Worm (Caenorhabditis elegans) whole organism, L2 larva: ENCODE measurements around the gene nhr-15.

Experiments used
- C34F6.9 ChIP-seq: fragments of 150-350 bp; optimal IDR thresholded peaks from 2 replicates; lab custom pipeline; 2014; ENCODE audit warnings: missing biosample characterization, missing genetic modification characterization
- F13H6.1 ChIP-seq: sonication (generic microtip); optimal IDR thresholded peaks from 2 replicates; lab custom pipeline; 2016; ENCODE audit warnings: missing genetic modification characterization, missing compliant biosample characterization
- R02D3.7 ChIP-seq: fragments of 150-350 bp; optimal IDR thresholded peaks from 2 replicates; lab custom pipeline; 2014; ENCODE audit warnings: missing biosample characterization, missing genetic modification characterization
- Y55F3AM.14 ChIP-seq: fragments of 200-800 bp; sonication (Bioruptor generic); optimal IDR thresholded peaks from 2 replicates; lab custom pipeline; 2018; ENCODE audit warnings: mild to moderate bottlenecking, missing genetic modification characterization, missing compliant biosample characterization
- ZK546.5 ChIP-seq: sonication (generic microtip); optimal IDR thresholded peaks from 2 replicates; lab custom pipeline; 2017; ENCODE audit warnings: missing biosample characterization, missing genetic modification characterization
- alr-1 ChIP-seq: fragments of 150-350 bp; optimal IDR thresholded peaks from 2 replicates; lab custom pipeline; 2014; ENCODE audit warnings: missing biosample characterization, missing genetic modification characterization
- aly-2 ChIP-seq: fragments of 150-350 bp; optimal IDR thresholded peaks from 2 replicates; lab custom pipeline; 2014; ENCODE audit warnings: missing biosample characterization, missing genetic modification characterization
- ceh-16 ChIP-seq: fragments of 150-350 bp; optimal IDR thresholded peaks from 2 replicates; lab custom pipeline; 2014; ENCODE audit warnings: missing biosample characterization, missing genetic modification characterization
- ceh-82 ChIP-seq: fragments of 150-350 bp; optimal IDR thresholded peaks from 2 replicates; lab custom pipeline; 2014; ENCODE audit warnings: missing biosample characterization, missing genetic modification characterization
- crh-2 ChIP-seq: sonication (generic microtip); optimal IDR thresholded peaks from 2 replicates; lab custom pipeline; 2017; ENCODE audit warnings: missing biosample characterization, missing genetic modification characterization
- dmd-4 ChIP-seq: sonication (generic microtip); optimal IDR thresholded peaks from 2 replicates; lab custom pipeline; 2017; ENCODE audit warnings: missing biosample characterization, missing genetic modification characterization
- egl-27 ChIP-seq: sonication (generic microtip); optimal IDR thresholded peaks from 3 replicates; lab custom pipeline; 2017; ENCODE audit warnings: missing biosample characterization, missing genetic modification reagents, missing genetic modification characterization
- elt-1 ChIP-seq: fragments of 150-350 bp; optimal IDR thresholded peaks from 2 replicates; lab custom pipeline; 2014; ENCODE audit warnings: missing biosample characterization, missing genetic modification characterization
- gmeb-1 ChIP-seq: fragments of 150-350 bp; optimal IDR thresholded peaks from 2 replicates; lab custom pipeline; 2014; ENCODE audit warnings: missing biosample characterization, missing genetic modification characterization
- lin-13 ChIP-seq: fragments of 150-350 bp; optimal IDR thresholded peaks from 2 replicates; lab custom pipeline; 2014; ENCODE audit warnings: missing biosample characterization, missing genetic modification reagents, missing genetic modification characterization
- lsy-2 ChIP-seq, 2 experiments: fragments of 150-350 bp in 1 of 2; sonication (generic microtip) in 1 of 2; optimal IDR thresholded peaks; 2 replicates each; lab custom pipeline; 2014 to 2017; ENCODE audit warnings: missing biosample characterization in 2 of 2, missing genetic modification characterization in 2 of 2
- mab-5 ChIP-seq: fragments of 150-350 bp; optimal IDR thresholded peaks from 2 replicates; lab custom pipeline; 2014; ENCODE audit warnings: missing biosample characterization, missing genetic modification characterization
- mdl-1 ChIP-seq, 2 experiments: fragments of 150-350 bp in 1 of 2; sonication (generic microtip) in 1 of 2; optimal IDR thresholded peaks; 2 replicates each; lab custom pipeline; 2017; ENCODE audit warnings: missing biosample characterization in 2 of 2, missing genetic modification characterization in 2 of 2
- nhr-10 ChIP-seq: sonication (generic microtip); optimal IDR thresholded peaks from 2 replicates; lab custom pipeline; 2017; ENCODE audit warnings: missing biosample characterization, missing genetic modification characterization
- nhr-11 ChIP-seq: fragments of 150-350 bp; optimal IDR thresholded peaks from 2 replicates; lab custom pipeline; 2014; ENCODE audit warnings: missing biosample characterization, missing genetic modification characterization
- nhr-12 ChIP-seq: fragments of 150-350 bp; optimal IDR thresholded peaks from 2 replicates; lab custom pipeline; 2014; ENCODE audit warnings: missing biosample characterization, missing genetic modification characterization
- nhr-129 ChIP-seq: fragments of 150-350 bp; optimal IDR thresholded peaks from 2 replicates; lab custom pipeline; 2014; ENCODE audit warnings: missing biosample characterization, missing genetic modification characterization
- nhr-21 ChIP-seq: fragments of 150-350 bp; optimal IDR thresholded peaks from 2 replicates; lab custom pipeline; 2014; ENCODE audit warnings: missing biosample characterization, missing genetic modification characterization
- nhr-237 ChIP-seq: fragments of 150-350 bp; optimal IDR thresholded peaks from 2 replicates; lab custom pipeline; 2014; ENCODE audit warnings: missing biosample characterization, missing genetic modification characterization
- nhr-25 ChIP-seq: fragments of 150-350 bp; sonication (generic microtip); optimal IDR thresholded peaks from 3 replicates; lab custom pipeline; 2014; ENCODE audit warnings: missing biosample characterization, missing genetic modification characterization
- nhr-6 ChIP-seq: fragments of 150-350 bp; optimal IDR thresholded peaks from 2 replicates; lab custom pipeline; 2014; ENCODE audit warnings: missing biosample characterization, missing genetic modification characterization
- peb-1 ChIP-seq: fragments of 150-350 bp; optimal IDR thresholded peaks from 2 replicates; lab custom pipeline; 2014; ENCODE audit warnings: missing biosample characterization, missing genetic modification characterization
- sem-4 ChIP-seq: fragments of 150-350 bp; optimal IDR thresholded peaks from 2 replicates; lab custom pipeline; 2014; ENCODE audit warnings: missing biosample characterization, missing genetic modification reagents, missing genetic modification characterization
- sma-3 ChIP-seq: sonication (generic microtip); optimal IDR thresholded peaks from 2 replicates; lab custom pipeline; 2016; ENCODE audit warnings: missing genetic modification reagents, missing genetic modification characterization, missing compliant biosample characterization
- sma-9 ChIP-seq, 2 experiments: fragments of 150-350 bp in 1 of 2; sonication (generic microtip) in 1 of 2; optimal IDR thresholded peaks; 2 replicates each; lab custom pipeline; 2014 to 2016; ENCODE audit warnings: missing genetic modification characterization in 2 of 2, mild to moderate bottlenecking in 1 of 2, missing biosample characterization in 1 of 2, missing compliant biosample characterization in 1 of 2, missing genetic modification reagents in 1 of 2, moderate library complexity in 1 of 2
- snpc-4 ChIP-seq: fragments of 150-350 bp; optimal IDR thresholded peaks from 2 replicates; lab custom pipeline; 2014; ENCODE audit warnings: missing biosample characterization, missing genetic modification characterization
- unc-39 ChIP-seq: fragments of 150-350 bp; optimal IDR thresholded peaks from 2 replicates; lab custom pipeline; 2014; ENCODE audit warnings: missing biosample characterization, missing genetic modification characterization
- unc-55 ChIP-seq: fragments of 150-350 bp; sonication (generic microtip); optimal IDR thresholded peaks from 3 replicates; lab custom pipeline; 2014; ENCODE audit warnings: missing biosample characterization, missing genetic modification reagents, missing genetic modification characterization
- unc-62 ChIP-seq: fragments of 150-350 bp; optimal IDR thresholded peaks from 2 replicates; lab custom pipeline; 2014; ENCODE audit warnings: missing biosample characterization, missing genetic modification reagents, missing genetic modification characterization
- zag-1 ChIP-seq: fragments of 150-350 bp; optimal IDR thresholded peaks from 2 replicates; lab custom pipeline; 2014; ENCODE audit warnings: missing biosample characterization, missing genetic modification characterization
- ztf-11 ChIP-seq: sonication (generic microtip); optimal IDR thresholded peaks from 2 replicates; lab custom pipeline; 2017; ENCODE audit warnings: missing biosample characterization, missing genetic modification characterization

The nhr-15 gene

DNA sequence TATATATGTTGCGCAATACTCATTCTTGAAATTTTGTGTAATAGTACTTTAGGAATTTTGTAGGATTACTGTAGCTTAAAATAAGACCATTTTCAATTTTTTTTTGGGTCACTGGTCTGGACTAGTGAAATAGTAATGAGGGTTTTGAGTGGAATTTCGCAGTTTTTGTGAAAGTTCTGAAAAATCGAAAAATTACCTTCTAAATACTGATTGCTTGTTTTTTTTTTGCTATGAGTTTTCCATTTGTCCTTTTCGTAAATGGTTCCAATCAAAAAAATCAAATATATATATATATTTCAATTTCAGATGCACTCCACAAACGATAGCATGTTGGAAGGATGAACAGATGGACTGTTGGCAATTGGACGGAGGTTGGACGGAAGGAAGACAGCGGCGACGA, at the start of gene nhr-15:
TSS of gene nhr-15 (plus strand) at position 301 of the 400 bp plus-strand sequence.
- TF ChIP-seq nhr-129 (tag; lab: Kevin White, UChicago), result no peak
- TF ChIP-seq crh-2 (tag; lab: Kevin White, UChicago), result no peak
- TF ChIP-seq lin-13, result no peak
- TF ChIP-seq unc-55 (GFP tag; lab: Kevin White, UChicago), result no peak
- no peak for TF ChIP-seq C34F6.9 (tag; lab: Kevin White, UChicago)
- no peak for TF ChIP-seq nhr-6 (tag; lab: Kevin White, UChicago)
- no peak for TF ChIP-seq ZK546.5 (tag; lab: Kevin White, UChicago)
- TF ChIP-seq nhr-10 (tag; lab: Kevin White, UChicago), result no peak
- TF ChIP-seq sma-9 (GFP tag; optimal IDR thresholded peaks at IDR 0.05; lab: Kevin White, UChicago), result no peak
- TF ChIP-seq sma-9 (tag; optimal IDR thresholded peaks at IDR 0.05; lab: Kevin White, UChicago), result no peak
- TF ChIP-seq, all 48 proteins: peak for 0

DNA sequence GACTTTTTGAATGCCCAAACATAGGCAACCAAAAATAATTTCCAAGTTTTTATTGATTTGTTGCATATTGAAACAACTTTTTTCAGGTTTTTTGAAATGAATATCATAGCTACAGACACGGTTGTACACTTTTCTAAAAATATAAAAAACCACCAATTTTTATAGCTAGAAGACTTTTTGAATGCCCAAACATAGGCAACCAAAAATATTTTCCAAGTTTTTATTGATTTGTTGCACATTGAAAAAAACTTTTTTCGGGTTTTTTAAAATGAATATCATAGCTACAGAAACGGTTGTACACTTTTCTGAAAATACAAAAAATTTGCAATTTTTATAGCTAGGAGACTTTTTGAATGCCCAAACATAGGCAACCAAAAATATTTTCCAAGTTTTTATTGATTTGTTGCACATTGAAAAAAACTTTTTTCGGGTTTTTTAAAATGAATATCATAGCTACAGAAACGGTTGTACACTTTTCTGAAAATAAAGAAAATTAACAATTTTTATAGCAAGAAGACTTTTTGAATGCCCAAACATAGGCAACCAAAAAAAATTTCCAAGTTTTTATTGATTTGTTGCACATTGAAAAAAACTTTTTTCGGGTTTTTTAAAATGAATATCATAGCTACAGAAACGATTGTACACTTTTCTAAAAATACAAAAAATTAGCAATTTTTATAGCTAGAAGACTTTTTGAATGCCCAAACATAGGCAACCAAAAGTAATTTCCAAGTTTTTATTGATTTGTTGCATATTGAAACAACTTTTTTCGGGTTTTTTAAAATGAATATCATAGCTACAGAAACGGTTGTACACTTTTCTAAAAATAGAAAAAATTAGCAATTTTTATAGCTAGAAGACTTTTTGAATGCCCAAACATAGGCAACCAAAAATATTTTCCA, 47.2 kb upstream of the nhr-15 start:
- TF ChIP-seq mdl-1 (tag; optimal IDR thresholded peaks at IDR 0.05; lab: Kevin White, UChicago), result peak in 1 of 2 experiments; percentile 52
- peak; percentile 51 for TF ChIP-seq R02D3.7 (tag; lab: Kevin White, UChicago)

DNA sequence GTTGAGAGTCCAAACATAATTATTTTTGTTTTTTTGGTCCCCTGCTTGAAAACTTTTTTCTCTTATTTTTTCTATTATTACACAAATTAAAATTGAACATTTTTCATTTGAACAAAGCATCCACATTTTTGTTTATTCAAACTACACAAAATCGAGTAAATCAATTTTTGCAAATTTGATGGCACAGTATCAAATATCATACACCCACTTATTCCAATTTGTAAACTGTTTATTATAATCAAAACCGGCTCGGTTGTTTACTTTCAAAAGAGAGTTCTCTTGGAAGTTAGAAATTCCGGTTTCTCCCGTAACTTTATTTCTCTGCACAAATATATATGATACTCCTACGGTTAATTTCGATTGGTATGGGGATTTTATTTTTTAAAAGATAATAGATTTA, 44.5 kb upstream of the nhr-15 start, which contains the start of gene lgc-26:
TSS of gene lgc-26 (plus strand) at position 301 of the 400 bp plus-strand sequence.
- TF ChIP-seq crh-2 (tag; lab: Kevin White, UChicago), result no peak
- TF ChIP-seq alr-1, result no peak
- TF ChIP-seq nhr-11, result no peak
- TF ChIP-seq F13H6.1 (tag; lab: Kevin White, UChicago), result no peak
- TF ChIP-seq lsy-2 (tag; optimal IDR thresholded peaks at IDR 0.05; lab: Kevin White, UChicago), result no peak
- no peak for TF ChIP-seq nhr-25 (tag; lab: Kevin White, UChicago)
- TF ChIP-seq unc-39 (tag; lab: Kevin White, UChicago), result no peak
- no peak for TF ChIP-seq mdl-1 (tag; optimal IDR thresholded peaks at IDR 0.05; lab: Kevin White, UChicago)
- no peak for TF ChIP-seq elt-1 (tag; lab: Kevin White, UChicago)
- TF ChIP-seq lin-13, result no peak
- TF ChIP-seq sem-4 (tag; lab: Kevin White, UChicago), result no peak
- no peak for TF ChIP-seq ceh-16
- TF ChIP-seq sma-3 (GFP tag; lab: Kevin White, UChicago), result no peak
- TF ChIP-seq ztf-11 (tag; lab: Kevin White, UChicago), result no peak
- TF ChIP-seq gmeb-1 (tag; lab: Kevin White, UChicago), result no peak
- TF ChIP-seq zag-1 (tag; lab: Kevin White, UChicago), result no peak
- TF ChIP-seq mab-5, result no peak
- TF ChIP-seq egl-27 (tag; lab: Kevin White, UChicago), result no peak
- TF ChIP-seq unc-62 (GFP tag; lab: Kevin White, UChicago), result no peak
- TF ChIP-seq nhr-10 (tag; lab: Kevin White, UChicago), result no peak

- no peak for TF ChIP-seq C34F6.9 (tag; lab: Kevin White, UChicago)
- no peak for TF ChIP-seq nhr-237 (tag; lab: Kevin White, UChicago)
- TF ChIP-seq nhr-11, result no peak
- TF ChIP-seq dmd-4, result no peak
- no peak for TF ChIP-seq nhr-6 (tag; lab: Kevin White, UChicago)
- no peak for TF ChIP-seq ceh-82 (tag; lab: Kevin White, UChicago)
- TF ChIP-seq aly-2 (tag; lab: Kevin White, UChicago), result no peak
- TF ChIP-seq Y55F3AM.14, result no peak
- TF ChIP-seq peb-1 (tag; lab: Kevin White, UChicago), result no peak
- TF ChIP-seq ztf-11 (tag; lab: Kevin White, UChicago), result no peak
- no peak for TF ChIP-seq unc-39 (tag; lab: Kevin White, UChicago)
- no peak for TF ChIP-seq nhr-129 (tag; lab: Kevin White, UChicago)
- no peak for TF ChIP-seq ceh-16
- TF ChIP-seq sma-3 (GFP tag; lab: Kevin White, UChicago), result no peak
- no peak for TF ChIP-seq mab-5
- no peak for TF ChIP-seq nhr-21 (tag; lab: Kevin White, UChicago)
- TF ChIP-seq lsy-2 (tag; optimal IDR thresholded peaks at IDR 0.05; lab: Kevin White, UChicago), result no peak
- no peak for TF ChIP-seq snpc-4 (tag; lab: Kevin White, UChicago)
- TF ChIP-seq F13H6.1 (tag; lab: Kevin White, UChicago), result no peak
- TF ChIP-seq nhr-12 (tag; lab: Kevin White, UChicago), result no peak
Measured at ce11 chrV:272837-273236, 39.7 kb upstream of the nhr-15 start, which contains the start of gene nlp-70. Gene nlp-70, minus strand, starts transcription at chrV:272937.
